Fruit fly (Drosophila melanogaster) whole organism, embryonic: ENCODE data around the gene RpL37A.

Experiments used
- Atf-2 ChIP-seq: fragments of 200-800 bp; sonication (Bioruptor generic); optimal IDR thresholded peaks from 2 replicates; lab custom pipeline; 2016; ENCODE audit warnings: missing biosample characterization, missing genetic modification characterization
- CG10147 ChIP-seq: fragments of 200-800 bp; sonication (Bioruptor generic); optimal IDR thresholded peaks from 2 replicates; lab custom pipeline; 2019; ENCODE audit warnings: missing biosample characterization, mild to moderate bottlenecking, missing genetic modification characterization, moderate library complexity
- CG10321 ChIP-seq: fragments of 200-800 bp; sonication (Bioruptor generic); IDR thresholded peaks from 2 replicates; pipeline ENCODE4 v1.3.6; 2022; ENCODE audit warnings: missing biosample characterization, missing genetic modification characterization
- CG11093 ChIP-seq: fragments of 200-800 bp; sonication (Bioruptor generic); IDR thresholded peaks from 3 replicates; pipeline ENCODE4 v1.3.6; 2022; ENCODE audit warnings: missing biosample characterization, missing genetic modification characterization
- CG15514 ChIP-seq: fragments of 200-800 bp; sonication (Bioruptor generic); optimal IDR thresholded peaks from 3 replicates; lab custom pipeline; 2017; ENCODE audit warnings: missing biosample characterization, missing genetic modification characterization, mild to moderate bottlenecking, moderate library complexity, missing genetic modification reagents
- CG16779 ChIP-seq: fragments of 200-800 bp; sonication (Bioruptor generic); IDR thresholded peaks from 2 replicates; pipeline ENCODE4 v1.3.6; 2022; ENCODE audit warnings: missing biosample characterization, missing genetic modification characterization
- CG1832 ChIP-seq: fragments of 200-800 bp; sonication (Bioruptor generic); optimal IDR thresholded peaks from 2 replicates; lab custom pipeline; 2017; ENCODE audit warnings: missing biosample characterization, mild to moderate bottlenecking, missing genetic modification characterization, inconsistent platforms
- CG18599 ChIP-seq: fragments of 200-800 bp; sonication (Bioruptor generic); optimal IDR thresholded peaks from 3 replicates; lab custom pipeline; 2017; ENCODE audit warnings: missing biosample characterization, missing genetic modification characterization, mild to moderate bottlenecking, moderate library complexity, missing genetic modification reagents
- CG3065 ChIP-seq: fragments of 200-800 bp; sonication (Bioruptor generic); optimal IDR thresholded peaks from 2 replicates; lab custom pipeline; 2016; ENCODE audit warnings: missing biosample characterization, missing genetic modification characterization
- CG3163 ChIP-seq: fragments of 200-800 bp; sonication (Bioruptor generic); optimal IDR thresholded peaks from 3 replicates; lab custom pipeline; 2016; ENCODE audit warnings: missing biosample characterization, missing genetic modification characterization
- CG34376 ChIP-seq: fragments of 200-800 bp; sonication (Bioruptor generic); optimal IDR thresholded peaks from 2 replicates; lab custom pipeline; 2018; ENCODE audit warnings: missing biosample characterization, mild to moderate bottlenecking, missing genetic modification characterization
- CG4282 ChIP-seq: fragments of 200-800 bp; sonication (Bioruptor generic); optimal IDR thresholded peaks from 2 replicates; lab custom pipeline; 2016; ENCODE audit warnings: missing biosample characterization, missing genetic modification characterization
- CG5953 ChIP-seq: fragments of 200-800 bp; sonication (Bioruptor generic); IDR thresholded peaks from 2 replicates; pipeline ENCODE4 v1.3.6; 2022; ENCODE audit warnings: missing biosample characterization, missing genetic modification characterization
- CG6689 ChIP-seq: fragments of 200-800 bp; sonication (Bioruptor generic); IDR thresholded peaks from 2 replicates; pipeline ENCODE4 v1.3.6; 2022; ENCODE audit warnings: missing biosample characterization, missing genetic modification characterization
- CG6765 ChIP-seq: fragments of 200-800 bp; sonication (Bioruptor generic); optimal IDR thresholded peaks from 3 replicates; lab custom pipeline; 2017; ENCODE audit warnings: missing biosample characterization, mild to moderate bottlenecking, missing genetic modification characterization
- CG7372 ChIP-seq: fragments of 200-800 bp; sonication (Bioruptor generic); IDR thresholded peaks from 2 replicates; pipeline ENCODE4 v1.3.6; 2022; ENCODE audit warnings: missing biosample characterization, missing genetic modification characterization
- CG7556 ChIP-seq: fragments of 200-800 bp; sonication (Bioruptor generic); optimal IDR thresholded peaks from 2 replicates; lab custom pipeline; 2017; ENCODE audit warnings: missing biosample characterization, mild to moderate bottlenecking, missing genetic modification characterization
- CG9932 ChIP-seq: fragments of 200-800 bp; sonication (Bioruptor generic); IDR thresholded peaks from 2 replicates; pipeline ENCODE4 v1.3.6; 2022; ENCODE audit warnings: missing biosample characterization, missing genetic modification characterization
- Dfd ChIP-seq, 2 experiments: fragments of >200 bp; optimal IDR thresholded peaks; 2 replicates each; lab custom pipeline; 2017; ENCODE audit warnings: missing biosample characterization in 2 of 2, missing genetic modification characterization in 2 of 2
- E2f1 ChIP-seq: fragments of 200-800 bp; sonication (Bioruptor generic); IDR thresholded peaks from 2 replicates; pipeline ENCODE4 v1.3.6; 2022; ENCODE audit warnings: missing biosample characterization, missing genetic modification characterization
- Ets97D ChIP-seq: fragments of 200-800 bp; sonication (Bioruptor generic); optimal IDR thresholded peaks from 3 replicates; lab custom pipeline; 2016; ENCODE audit warnings: missing biosample characterization, missing genetic modification characterization
- Fer2 ChIP-seq: fragments of 200-800 bp; sonication (Bioruptor generic); optimal IDR thresholded peaks from 2 replicates; lab custom pipeline; 2018; ENCODE audit warnings: missing biosample characterization, mild to moderate bottlenecking, missing genetic modification characterization, moderate library complexity
- H15 ChIP-seq: fragments of 200-800 bp; sonication (Bioruptor generic); IDR thresholded peaks from 3 replicates; pipeline ENCODE4 v1.3.6; 2022; ENCODE audit warnings: missing biosample characterization, missing genetic modification characterization
- H2.0 ChIP-seq: fragments of 200-800 bp; sonication (Bioruptor generic); IDR thresholded peaks from 2 replicates; pipeline ENCODE4 v1.3.6; 2022; ENCODE audit warnings: missing biosample characterization, missing genetic modification characterization
- HmgZ ChIP-seq: fragments of 200-800 bp; sonication (Bioruptor generic); optimal IDR thresholded peaks from 2 replicates; lab custom pipeline; 2018; ENCODE audit warnings: missing biosample characterization, mild to moderate bottlenecking, missing genetic modification characterization
- Hr78 ChIP-seq, 2 experiments: fragments of 200-800 bp in 1 of 2; fragments of >200 bp in 1 of 2; sonication (Bioruptor generic) in 1 of 2; optimal IDR thresholded peaks; 2 replicates each; lab custom pipeline; 2017 to 2019; ENCODE audit warnings: missing biosample characterization in 2 of 2, missing genetic modification characterization in 2 of 2, mild to moderate bottlenecking in 1 of 2, moderate library complexity in 1 of 2
- Med ChIP-seq: fragments of 200-800 bp; sonication (Bioruptor generic); peaks from one replicate; lab custom pipeline; 2016; ENCODE audit warnings: missing biosample characterization, missing genetic modification characterization, mild to moderate bottlenecking, inconsistent platforms, moderate library complexity
- NFAT ChIP-seq: fragments of 200-800 bp; sonication (Bioruptor generic); IDR thresholded peaks from 2 replicates; pipeline ENCODE4 v1.3.6; 2022; ENCODE audit warnings: missing biosample characterization, missing genetic modification characterization
- NK7.1 ChIP-seq: fragments of 200-800 bp; sonication (Bioruptor generic); optimal IDR thresholded peaks from 3 replicates; lab custom pipeline; 2016; ENCODE audit warnings: missing biosample characterization, missing genetic modification characterization
- Sin3A ChIP-seq: fragments of >200 bp; optimal IDR thresholded peaks from 2 replicates; lab custom pipeline; 2018
- TFAM ChIP-seq: fragments of 200-800 bp; sonication (Bioruptor generic); optimal IDR thresholded peaks from 2 replicates; lab custom pipeline; 2017; ENCODE audit warnings: missing biosample characterization, missing genetic modification characterization, inconsistent platforms
- Xrp1 ChIP-seq: fragments of 200-800 bp; sonication (Bioruptor generic); IDR thresholded peaks from 2 replicates; pipeline ENCODE4 v1.3.6; 2022; ENCODE audit warnings: missing biosample characterization, missing genetic modification characterization
- ash1 ChIP-seq: fragments of 200-800 bp; sonication (Bioruptor generic); optimal IDR thresholded peaks from 2 replicates; lab custom pipeline; 2018; ENCODE audit warnings: missing biosample characterization, mild to moderate bottlenecking, missing genetic modification characterization
- bbx ChIP-seq: fragments of 200-800 bp; sonication (Bioruptor generic); IDR thresholded peaks from 2 replicates; pipeline ENCODE4 v1.3.6; 2022; ENCODE audit warnings: missing biosample characterization, missing genetic modification characterization; ENCODE audit not compliant: partially characterized antibody
- cas ChIP-seq: fragments of 200-800 bp; sonication (Bioruptor generic); IDR thresholded peaks from 2 replicates; pipeline ENCODE4 v1.3.6; 2022; ENCODE audit warnings: missing biosample characterization, missing genetic modification characterization
- chm ChIP-seq: fragments of 200-800 bp; sonication (Bioruptor generic); IDR thresholded peaks from 2 replicates; pipeline ENCODE4 v1.3.6; 2022; ENCODE audit warnings: missing biosample characterization, missing genetic modification characterization
- ci ChIP-seq: fragments of 200-800 bp; sonication (Bioruptor generic); IDR thresholded peaks from 3 replicates; pipeline ENCODE4 v1.3.6; 2022; ENCODE audit warnings: missing biosample characterization, missing genetic modification characterization
- dpn ChIP-seq, 2 experiments: fragments of 200-800 bp; sonication (Bioruptor generic); optimal IDR thresholded peaks; 3 replicates each; lab custom pipeline; 2016; ENCODE audit warnings: missing biosample characterization in 2 of 2, missing genetic modification characterization in 2 of 2
- exex ChIP-seq: fragments of 200-800 bp; sonication (Bioruptor generic); optimal IDR thresholded peaks from 4 replicates; lab custom pipeline; 2018; ENCODE audit warnings: missing biosample characterization, mild to moderate bottlenecking, missing genetic modification characterization, moderate library complexity
- eyg ChIP-seq: fragments of 200-800 bp; sonication (Bioruptor generic); optimal IDR thresholded peaks from 3 replicates; lab custom pipeline; 2016; ENCODE audit warnings: missing biosample characterization, missing genetic modification characterization
- hb ChIP-seq: fragments of 200-800 bp; sonication (Bioruptor generic); IDR thresholded peaks from 3 replicates; pipeline ENCODE4 v1.3.6; 2022; ENCODE audit warnings: missing biosample characterization, missing genetic modification characterization; ENCODE audit not compliant: partially characterized antibody
- lov ChIP-seq, 2 experiments: fragments of 200-800 bp in 1 of 2; fragments of >200 bp in 1 of 2; sonication (Bioruptor generic) in 1 of 2; IDR thresholded peaks in 1 of 2; optimal IDR thresholded peaks in 1 of 2; 2 replicates in 1 of 2; 3 replicates in 1 of 2; pipeline versions ENCODE4 v1.3.6 to Lab custom; 2017 to 2022; ENCODE audit warnings: missing biosample characterization in 1 of 2, missing genetic modification characterization in 1 of 2
- mirr ChIP-seq: fragments of 200-800 bp; sonication (Bioruptor generic); optimal IDR thresholded peaks from 3 replicates; lab custom pipeline; 2018; ENCODE audit warnings: missing biosample characterization, mild to moderate bottlenecking, missing genetic modification characterization
- org-1 ChIP-seq: fragments of 200-800 bp; sonication (Bioruptor generic); optimal IDR thresholded peaks from 2 replicates; lab custom pipeline; 2017; ENCODE audit warnings: missing biosample characterization, missing genetic modification characterization
- pfk ChIP-seq: fragments of 200-800 bp; sonication (Bioruptor generic); optimal IDR thresholded peaks from 2 replicates; lab custom pipeline; 2018; ENCODE audit warnings: missing biosample characterization, mild to moderate bottlenecking, missing genetic modification characterization, moderate library complexity
- prd ChIP-seq, 3 experiments: fragments of >200 bp in 2 of 3; fragments of 200-800 bp in 1 of 3; sonication (Bioruptor generic) in 1 of 3; optimal IDR thresholded peaks in 2 of 3; IDR thresholded peaks in 1 of 3; 2 replicates in 2 of 3; 3 replicates in 1 of 3; pipeline versions ENCODE4 v1.3.6 to Lab custom; 2017 to 2022; ENCODE audit warnings: missing biosample characterization in 1 of 3, missing genetic modification characterization in 1 of 3
- scrt ChIP-seq: fragments of 200-800 bp; sonication (Bioruptor generic); optimal IDR thresholded peaks from 2 replicates; lab custom pipeline; 2018; ENCODE audit warnings: missing biosample characterization, mild to moderate bottlenecking, missing genetic modification characterization, moderate library complexity
- so ChIP-seq: fragments of 200-800 bp; sonication (Bioruptor generic); IDR thresholded peaks from 3 replicates; pipeline ENCODE4 v1.3.6; 2022; ENCODE audit warnings: missing biosample characterization, missing genetic modification characterization
- usp ChIP-seq: fragments of >200 bp; optimal IDR thresholded peaks from 2 replicates; lab custom pipeline; 2017; ENCODE audit warnings: missing biosample characterization, missing genetic modification characterization

RpL37A gene

dm6 chr2L:5062799-5063404, 7.9 kb upstream of the RpL37A start (continued):
- no peak for TF ChIP-seq Sin3A (lab: Kevin White, UChicago)
- TF ChIP-seq dpn (GFP tag; optimal IDR thresholded peaks at IDR 0.05; lab: Kevin White, UChicago): no peak
- no peak for TF ChIP-seq HmgZ
- TF ChIP-seq CG6689 (GFP tag; lab: Robert Waterston, UW): 0 out of 2 replicates have a peak, but pooled peaks have one; percentile 23
- TF ChIP-seq NFAT (GFP tag; lab: Robert Waterston, UW): peak; percentile 30; the same call in 1 of the 2 replicates
- no peak for TF ChIP-seq H15 (GFP tag; lab: Robert Waterston, UW)
- no peak for TF ChIP-seq CG4282 (GFP tag; lab: Kevin White, UChicago)
- peak; percentile 64 for TF ChIP-seq Med
- no peak for TF ChIP-seq usp (GFP tag; lab: Kevin White, UChicago)
- TF ChIP-seq CG9932 (GFP tag; lab: Robert Waterston, UW): peak; percentile 23; the same call in 1 of the 2 replicates
- no peak for TF ChIP-seq CG3065
- peak; percentile 7 for TF ChIP-seq CG1832 (GFP tag; lab: Kevin White, UChicago)
- peak; percentile 26 for TF ChIP-seq CG34376
- TF ChIP-seq lov (optimal IDR thresholded peaks at IDR 0.05; lab: Kevin White, UChicago): no peak
- 0 out of 3 replicates have a peak, but pooled peaks have one; percentile 30 for TF ChIP-seq lov (GFP tag; IDR thresholded peaks at IDR 0.05; lab: Robert Waterston, UW)
- TF ChIP-seq so: 0 out of 3 replicates have a peak, but pooled peaks have one; percentile 17
- TF ChIP-seq TFAM (GFP tag; lab: Kevin White, UChicago): no peak
- 0 out of 2 replicates have a peak, but pooled peaks have one; percentile 33 for TF ChIP-seq chm
- TF ChIP-seq CG10147 (GFP tag; lab: Kevin White, UChicago): no peak
- no peak for TF ChIP-seq CG10321
- peak; percentile 32; the same call in 1 of the 2 replicates for TF ChIP-seq bbx (GFP tag; lab: Robert Waterston, UW)
- no peak for TF ChIP-seq CG18599 (GFP tag; lab: Kevin White, UChicago)
- TF ChIP-seq E2f1 (GFP tag; lab: Robert Waterston, UW): 0 out of 2 replicates have a peak, but pooled peaks have one; percentile 21
- no peak for TF ChIP-seq mirr (GFP tag; lab: Kevin White, UChicago)
- no peak for TF ChIP-seq ash1
- no peak for TF ChIP-seq org-1 (GFP tag; lab: Kevin White, UChicago)
- peak; percentile 50; the same call in 1 of the 2 replicates for TF ChIP-seq CG16779 (GFP tag; lab: Robert Waterston, UW)
- no peak for TF ChIP-seq Dfd (GFP tag; optimal IDR thresholded peaks at IDR 0.05; lab: Kevin White, UChicago)
- peak in 1 of 2 experiments; percentile 8 for TF ChIP-seq Hr78 (GFP tag; optimal IDR thresholded peaks at IDR 0.05; lab: Kevin White, UChicago)
- no peak for TF ChIP-seq CG11093 (GFP tag; lab: Robert Waterston, UW)
- TF ChIP-seq Xrp1 (GFP tag; lab: Robert Waterston, UW): no peak
- TF ChIP-seq Fer2 (tag; lab: Kevin White, UChicago): no peak
- TF ChIP-seq cas (GFP tag; lab: Robert Waterston, UW): no peak
- peak; percentile 66 for TF ChIP-seq CG15514 (GFP tag; lab: Kevin White, UChicago)
- TF ChIP-seq Atf-2 (GFP tag; lab: Kevin White, UChicago): no peak
- TF ChIP-seq exex (tag; lab: Kevin White, UChicago): no peak
- no peak for TF ChIP-seq CG7372 (GFP tag; lab: Robert Waterston, UW)
- TF ChIP-seq eyg (GFP tag; lab: Kevin White, UChicago): no peak
- TF ChIP-seq CG7556 (GFP tag; lab: Kevin White, UChicago): no peak
- TF ChIP-seq hb (GFP tag; lab: Robert Waterston, UW): peak; percentile 22; the same call in 1 of the 3 replicates
- peak; percentile 24 for TF ChIP-seq CG6765
- TF ChIP-seq pfk (GFP tag; lab: Kevin White, UChicago): peak; percentile 88
- TF ChIP-seq ci: 0 out of 3 replicates have a peak, but pooled peaks have one; percentile 43
- peak; percentile 43; the same call in 1 of the 2 replicates for TF ChIP-seq CG5953
- peak; percentile 19 for TF ChIP-seq Ets97D (GFP tag; lab: Kevin White, UChicago)
- peak; percentile 23 for TF ChIP-seq scrt (GFP tag; lab: Kevin White, UChicago)
- TF ChIP-seq NK7.1 (GFP tag; lab: Kevin White, UChicago): no peak
- no peak for TF ChIP-seq prd (optimal IDR thresholded peaks at IDR 0.05; lab: Kevin White, UChicago)
- TF ChIP-seq prd (GFP tag; IDR thresholded peaks at IDR 0.05; lab: Robert Waterston, UW): 0 out of 3 replicates have a peak, but pooled peaks have one; percentile 36
- TF ChIP-seq CG3163 (GFP tag; lab: Kevin White, UChicago): no peak
- TF ChIP-seq H2.0 (GFP tag; lab: Robert Waterston, UW): no peak
